Worm (Caenorhabditis elegans): ENCODE measurements around the gene his-16.

his-16 gene

ce11 chrII:13834380-13835194 is 16.6 kb upstream of the his-16 start (continued):
- peak; percentile 55; the same call in 1 of the 2 replicates for TF ChIP-seq let-526 (GFP tag; IDR thresholded peaks at IDR 0.05)
- no peak for TF ChIP-seq F57C9.4 (tag; optimal IDR thresholded peaks at IDR 0.05)
- TF ChIP-seq ets-4 (GFP tag; optimal IDR thresholded peaks at IDR 0.05), result no peak
- TF ChIP-seq ztf-25 (GFP tag; IDR thresholded peaks at IDR 0.05), result 0 out of 2 replicates have a peak, but pooled peaks have one; percentile 44
- TF ChIP-seq hmg-1.2 (GFP tag; IDR thresholded peaks at IDR 0.05), result peak; percentile 80
- TF ChIP-seq F52B5.7 (tag; optimal IDR thresholded peaks at IDR 0.05), result peak; percentile 53
- peak; percentile 66 for TF ChIP-seq F22D6.2 (tag; optimal IDR thresholded peaks at IDR 0.05)
- TF ChIP-seq him-1 (tag; optimal IDR thresholded peaks at IDR 0.05), result peak; percentile 55
- peak; percentile 79 for TF ChIP-seq rpc-1 (optimal IDR thresholded peaks at IDR 0.05)
- peak; percentile 78 for TF ChIP-seq rpc-1 (tag; optimal IDR thresholded peaks at IDR 0.05)
- TF ChIP-seq tbp1 (GFP tag; optimal IDR thresholded peaks at IDR 0.05), result peak; percentile 90
- no peak for TF ChIP-seq F39B2.1 (GFP tag; IDR thresholded peaks at IDR 0.05)
- TF ChIP-seq attf-6 (GFP tag; IDR thresholded peaks at IDR 0.05), result peak; percentile 67
- TF ChIP-seq hlh-26 (GFP tag; conservative IDR thresholded peaks at IDR 0.05), result no peak
- TF ChIP-seq snpc-1.1 (tag; optimal IDR thresholded peaks at IDR 0.05; ENCODE audit: insufficient read depth), result peak; percentile 87
- TF ChIP-seq repo-1 (tag; optimal IDR thresholded peaks at IDR 0.05), result peak; percentile 77
- TF ChIP-seq ztf-28 (GFP tag; IDR thresholded peaks at IDR 0.05), result 0 out of 2 replicates have a peak, but pooled peaks have one; percentile 30
- TF ChIP-seq F23B12.7 (tag; optimal IDR thresholded peaks at IDR 0.05; ENCODE audit: insufficient read depth), result peak; percentile 84
- TF ChIP-seq F57A8.1 (GFP tag; optimal IDR thresholded peaks at IDR 0.05), result no peak
- TF ChIP-seq sea-2 (GFP tag; IDR thresholded peaks at IDR 0.05), result no peak
- TF ChIP-seq C06A6.2 (GFP tag; conservative IDR thresholded peaks at IDR 0.05), result peak; percentile 85
- TF ChIP-seq ceh-58 (GFP tag; IDR thresholded peaks at IDR 0.05), result no peak
- no peak for TF ChIP-seq mxl-1 (tag; optimal IDR thresholded peaks at IDR 0.05)
- TF ChIP-seq ztf-18 (tag; optimal IDR thresholded peaks at IDR 0.05), result peak; percentile 39
- TF ChIP-seq ceh-100 (GFP tag; IDR thresholded peaks at IDR 0.05), result peak; percentile 68
- no peak for TF ChIP-seq sdz-38 (tag; optimal IDR thresholded peaks at IDR 0.05)
- TF ChIP-seq cebp-2 (GFP tag; IDR thresholded peaks at IDR 0.05), result 0 out of 2 replicates have a peak, but pooled peaks have one; percentile 69
- TF ChIP-seq fkh-3 (tag; optimal IDR thresholded peaks at IDR 0.05), result peak; percentile 28
- no peak for TF ChIP-seq F10E7.11 (tag; optimal IDR thresholded peaks at IDR 0.05)
- peak; percentile 76 for TF ChIP-seq lin-54 (GFP tag; optimal IDR thresholded peaks at IDR 0.05)
- no peak for TF ChIP-seq lsy-27 (tag; optimal IDR thresholded peaks at IDR 0.05; ENCODE audit: borderline replicate concordance, insufficient read depth)
- TF ChIP-seq let-607 (tag; optimal IDR thresholded peaks at IDR 0.05), result peak in 1 of 2 experiments; percentile 66
- peak; percentile 83 for TF ChIP-seq lin-26 (GFP tag; IDR thresholded peaks at IDR 0.05)
- no peak for TF ChIP-seq nhr-179 (tag; optimal IDR thresholded peaks at IDR 0.05)
- TF ChIP-seq B0261.1 (tag; optimal IDR thresholded peaks at IDR 0.05), result peak; percentile 78
- TF ChIP-seq snpc-4 (GFP tag; optimal IDR thresholded peaks at IDR 0.05), result peak; percentile 97
- TF ChIP-seq snpc-4 (tag; optimal IDR thresholded peaks at IDR 0.05), result peak; percentile 98 to 100 (median 100)
- peak in 1 of 3 experiments; percentile 87 for TF ChIP-seq lin-35 (GFP tag; optimal IDR thresholded peaks at IDR 0.05)
- no peak for TF ChIP-seq nfya-1 (tag; optimal IDR thresholded peaks at IDR 0.05; ENCODE audit: borderline replicate concordance, insufficient read depth)
- TF ChIP-seq bed-1 (GFP tag; IDR thresholded peaks at IDR 0.05), result no peak
- peak; percentile 65 for TF ChIP-seq madf-10 (tag; optimal IDR thresholded peaks at IDR 0.05)
- no peak for TF ChIP-seq ccch-3 (GFP tag; optimal IDR thresholded peaks at IDR 0.05)
- TF ChIP-seq tlf-1 (GFP tag; optimal IDR thresholded peaks at IDR 0.05), result peak; percentile 40
- peak; percentile 80 for TF ChIP-seq ceh-27 (GFP tag; optimal IDR thresholded peaks at IDR 0.05)
- peak; percentile 47 for TF ChIP-seq nhr-90 (tag; optimal IDR thresholded peaks at IDR 0.05)
- TF ChIP-seq xnd-1 (tag; optimal IDR thresholded peaks at IDR 0.05), result no peak
- peak; percentile 33 for TF ChIP-seq B0035.1 (tag; optimal IDR thresholded peaks at IDR 0.05)

All from whole organism, young adult.